Fruit fly (Drosophila melanogaster): ENCODE measurements around the gene Nedd4.

Nedd4 gene

dm6 chr3L:17486794-17487726 lies 42.8 kb upstream of the Nedd4 start, which contains the start of gene Oatp74D:
Gene Oatp74D (plus strand): TSS chr3L:17487118.
- TF ChIP-seq Jarid2 (GFP tag; optimal IDR thresholded peaks at IDR 0.05) (peak; percentile 83), D19B (GFP tag; optimal IDR thresholded peaks at IDR 0.05) (no peak), CG10959 (GFP tag; IDR thresholded peaks at IDR 0.05) (no peak), Gug (GFP tag; IDR thresholded peaks at IDR 0.05) (peak; percentile 11; the same call in 1 of the 4 replicates), ttk (GFP tag; IDR thresholded peaks at IDR 0.05) (peak; percentile 7; the same call in 1 of the 2 replicates), Sry-β (GFP tag; optimal IDR thresholded peaks at IDR 0.05) (peak; percentile 31), Nf-YB (GFP tag; optimal IDR thresholded peaks at IDR 0.05) (peak; percentile 0), Ssrp (tag; optimal IDR thresholded peaks at IDR 0.05) (no peak), Hr78 (GFP tag; optimal IDR thresholded peaks at IDR 0.05) (peak in 1 of 2 experiments; percentile 13), unc-4 (GFP tag; IDR thresholded peaks at IDR 0.05; ENCODE audit: partially characterized antibody) (no peak), CG17802 (tag; optimal IDR thresholded peaks at IDR 0.05) (no peak), CG11456 (GFP tag; IDR thresholded peaks at IDR 0.05) (no peak), ci (GFP tag; IDR thresholded peaks at IDR 0.05) (peak; percentile 59; the same call in 2 of the 3 replicates), CG18011 (GFP tag; optimal IDR thresholded peaks at IDR 0.05) (peak; percentile 13), cwo (GFP tag; optimal IDR thresholded peaks at IDR 0.05) (peak; percentile 67), NFAT (GFP tag; IDR thresholded peaks at IDR 0.05) (0 out of 2 replicates have a peak, but pooled peaks have one; percentile 2), CG13894 (tag; optimal IDR thresholded peaks at IDR 0.05) (peak; percentile 71), jigr1 (GFP tag; IDR thresholded peaks at IDR 0.05) (no peak), Dek (tag; optimal IDR thresholded peaks at IDR 0.05) (no peak), CG7556 (GFP tag; optimal IDR thresholded peaks at IDR 0.05) (peak; percentile 38), CG16813 (GFP tag; IDR thresholded peaks at IDR 0.05; ENCODE audit: partially characterized antibody) (no peak; the same call in 2 of the 3 replicates), MTF-1 (GFP tag; optimal IDR thresholded peaks at IDR 0.05; ENCODE audit: borderline replicate concordance) (peak; percentile 18), CG3163 (GFP tag; optimal IDR thresholded peaks at IDR 0.05) (peak; percentile 98), CG4404 (GFP tag; IDR thresholded peaks at IDR 0.05) (no peak), wdn (GFP tag; IDR thresholded peaks at IDR 0.05) (no peak; the same call in 1 of the 2 replicates), CG31388 (GFP tag; optimal IDR thresholded peaks at IDR 0.05) (no peak), Mrtf (GFP tag; IDR thresholded peaks at IDR 0.05) (no peak), Awh (GFP tag; IDR thresholded peaks at IDR 0.05) (peak; percentile 15; the same call in 1 of the 2 replicates), bsh (GFP tag; optimal IDR thresholded peaks at IDR 0.05) (peak in 1 of 2 experiments; percentile 34), MBD-R2 (GFP tag; IDR thresholded peaks at IDR 0.05) (peak; percentile 39; the same call in 1 of the 2 replicates), fu2 (GFP tag; optimal IDR thresholded peaks at IDR 0.05) (no peak), CG14014 (GFP tag; IDR thresholded peaks at IDR 0.05) (peak; percentile 49), Ets97D (GFP tag; optimal IDR thresholded peaks at IDR 0.05) (no peak), CG4424 (GFP tag; optimal IDR thresholded peaks at IDR 0.05) (peak; percentile 78), CG18262 (tag; optimal IDR thresholded peaks at IDR 0.05) (peak; percentile 33), Pdp1 (GFP tag; optimal IDR thresholded peaks at IDR 0.05) (peak in 1 of 2 experiments; percentile 57), repo (GFP tag; optimal IDR thresholded peaks at IDR 0.05) (no peak), Sry-δ (GFP tag; optimal IDR thresholded peaks at IDR 0.05) (peak; percentile 14), CG31365 (tag; optimal IDR thresholded peaks at IDR 0.05) (peak; percentile 58), bigmax (GFP tag; optimal IDR thresholded peaks at IDR 0.05) (peak; percentile 19), gfzf (GFP tag; optimal IDR thresholded peaks at IDR 0.05) (no peak), mld (GFP tag; IDR thresholded peaks at IDR 0.05; ENCODE audit: partially characterized antibody) (peak; percentile 48; the same call in 1 of the 3 replicates), phol (tag; optimal IDR thresholded peaks at IDR 0.05) (peak; percentile 13), Trl (optimal IDR thresholded peaks at IDR 0.05) (peak; percentile 98 to 99), Trl (GFP tag; optimal IDR thresholded peaks at IDR 0.05) (peak; percentile 48), gt (GFP tag; IDR thresholded peaks at IDR 0.05) (no peak), jumu (GFP tag; optimal IDR thresholded peaks at IDR 0.05) (peak; percentile 44)
